Worm (Caenorhabditis elegans) whole organism, mixed stage, embryonic: ENCODE data around the gene lgc-39.

ENCODE experiments used
- M03D4.4 ChIP-seq: sonication (generic microtip); optimal IDR thresholded peaks from 2 replicates; lab custom pipeline; 2017; ENCODE audit warnings: mild to moderate bottlenecking, missing genetic modification characterization, missing compliant biosample characterization
- bed-3 ChIP-seq: fragments of 200-800 bp; sonication (Bioruptor generic); optimal IDR thresholded peaks from 3 replicates; lab custom pipeline; 2018; ENCODE audit warnings: mild to moderate bottlenecking, missing genetic modification characterization, moderate library complexity, missing compliant biosample characterization
- blmp-1 ChIP-seq: fragments of 150-350 bp; optimal IDR thresholded peaks from 2 replicates; lab custom pipeline; 2014; ENCODE audit warnings: missing biosample characterization, missing genetic modification characterization
- ceh-39 ChIP-seq: fragments of 150-350 bp; optimal IDR thresholded peaks from 2 replicates; lab custom pipeline; 2014; ENCODE audit warnings: missing biosample characterization, missing genetic modification characterization
- ceh-43 ChIP-seq: fragments of 200-800 bp; sonication (Bioruptor generic); optimal IDR thresholded peaks from 2 replicates; lab custom pipeline; 2018; ENCODE audit warnings: mild to moderate bottlenecking, missing genetic modification characterization, moderate library complexity, missing compliant biosample characterization
- ceh-83 ChIP-seq: fragments of 200-800 bp; sonication (Bioruptor generic); optimal IDR thresholded peaks from 2 replicates; lab custom pipeline; 2018; ENCODE audit warnings: mild to moderate bottlenecking, missing genetic modification characterization, missing compliant biosample characterization
- ces-1 ChIP-seq: fragments of 150-350 bp; optimal IDR thresholded peaks from 2 replicates; lab custom pipeline; 2014; ENCODE audit warnings: missing biosample characterization, missing genetic modification reagents, missing genetic modification characterization
- cnd-1 ChIP-seq: fragments of 200-800 bp; sonication (Bioruptor generic); optimal IDR thresholded peaks from 2 replicates; lab custom pipeline; 2018; ENCODE audit warnings: mild to moderate bottlenecking, missing genetic modification characterization, missing compliant biosample characterization
- drap-1 ChIP-seq: fragments of 200-800 bp; sonication (Bioruptor generic); optimal IDR thresholded peaks from 3 replicates; lab custom pipeline; 2018; ENCODE audit warnings: mild to moderate bottlenecking, missing genetic modification characterization, missing compliant biosample characterization
- elt-1 ChIP-seq: sonication (generic microtip); optimal IDR thresholded peaks from 2 replicates; lab custom pipeline; 2017; ENCODE audit warnings: missing genetic modification characterization, mild to moderate bottlenecking, missing compliant biosample characterization, antibody characterized with exemption, moderate library complexity, borderline replicate concordance; ENCODE audit not compliant: insufficient read depth
- elt-3 ChIP-seq: fragments of 150-350 bp; optimal IDR thresholded peaks from 2 replicates; lab custom pipeline; 2014; ENCODE audit warnings: missing biosample characterization, missing genetic modification characterization
- flh-1 ChIP-seq: fragments of 200-800 bp; sonication (Bioruptor generic); optimal IDR thresholded peaks from 2 replicates; lab custom pipeline; 2018; ENCODE audit warnings: mild to moderate bottlenecking, missing genetic modification characterization, moderate library complexity, missing compliant biosample characterization
- hlh-1 ChIP-seq: fragments of 150-350 bp; optimal IDR thresholded peaks from 2 replicates; lab custom pipeline; 2014; ENCODE audit warnings: missing biosample characterization, missing genetic modification reagents, missing genetic modification characterization
- lin-13 ChIP-seq: fragments of 150-350 bp; optimal IDR thresholded peaks from 2 replicates; lab custom pipeline; 2014; ENCODE audit warnings: missing biosample characterization, missing genetic modification characterization
- lin-32 ChIP-seq: fragments of 200-800 bp; sonication (Bioruptor generic); optimal IDR thresholded peaks from 2 replicates; lab custom pipeline; 2018; ENCODE audit warnings: mild to moderate bottlenecking, missing genetic modification characterization, missing compliant biosample characterization
- lsy-2 ChIP-seq: fragments of 150-350 bp; optimal IDR thresholded peaks from 2 replicates; lab custom pipeline; 2014; ENCODE audit warnings: missing biosample characterization, missing genetic modification characterization
- mep-1 ChIP-seq: fragments of 150-350 bp; optimal IDR thresholded peaks from 2 replicates; lab custom pipeline; 2017; ENCODE audit warnings: missing biosample characterization, missing genetic modification reagents, missing genetic modification characterization, inconsistent platforms
- mls-2 ChIP-seq: sonication (generic microtip); optimal IDR thresholded peaks from 2 replicates; lab custom pipeline; 2016; ENCODE audit warnings: mild to moderate bottlenecking, missing genetic modification characterization, moderate library complexity, missing compliant biosample characterization
- nhr-12 ChIP-seq: fragments of 150-350 bp; optimal IDR thresholded peaks from 2 replicates; lab custom pipeline; 2014; ENCODE audit warnings: missing biosample characterization, missing genetic modification characterization
- nhr-2 ChIP-seq: fragments of 150-350 bp; optimal IDR thresholded peaks from 2 replicates; lab custom pipeline; 2014; ENCODE audit warnings: missing biosample characterization, missing genetic modification characterization
- nhr-237 ChIP-seq: fragments of 150-350 bp; optimal IDR thresholded peaks from 2 replicates; lab custom pipeline; 2014; ENCODE audit warnings: missing biosample characterization, missing genetic modification characterization
- nhr-28 ChIP-seq: fragments of 150-350 bp; optimal IDR thresholded peaks from 2 replicates; lab custom pipeline; 2014; ENCODE audit warnings: missing biosample characterization, missing genetic modification characterization
- pha-4 ChIP-seq: fragments of 150-350 bp; optimal IDR thresholded peaks from 2 replicates; lab custom pipeline; 2018; ENCODE audit warnings: missing biosample characterization, missing genetic modification reagents, missing genetic modification characterization
- sem-2 ChIP-seq: fragments of 200-800 bp; sonication (Bioruptor generic); optimal IDR thresholded peaks from 2 replicates; lab custom pipeline; 2018; ENCODE audit warnings: mild to moderate bottlenecking, missing genetic modification characterization, missing compliant biosample characterization
- sptf-1 ChIP-seq: sonication (generic microtip); optimal IDR thresholded peaks from 2 replicates; lab custom pipeline; 2017; ENCODE audit warnings: mild to moderate bottlenecking, missing genetic modification characterization, moderate library complexity, missing compliant biosample characterization
- tbx-8 ChIP-seq: fragments of 200-800 bp; sonication (Bioruptor generic); optimal IDR thresholded peaks from 2 replicates; lab custom pipeline; 2018; ENCODE audit warnings: mild to moderate bottlenecking, missing genetic modification characterization, moderate library complexity, missing compliant biosample characterization
- unc-120 ChIP-seq: sonication (generic microtip); optimal IDR thresholded peaks from 2 replicates; lab custom pipeline; 2017; ENCODE audit warnings: missing genetic modification characterization, missing compliant biosample characterization; ENCODE audit not compliant: poor library complexity, severe bottlenecking
- unc-39 ChIP-seq: fragments of 150-350 bp; optimal IDR thresholded peaks from 2 replicates; lab custom pipeline; 2014; ENCODE audit warnings: missing biosample characterization, missing genetic modification characterization
- unc-62 ChIP-seq: fragments of 150-350 bp; optimal IDR thresholded peaks from 2 replicates; lab custom pipeline; 2014; ENCODE audit warnings: missing biosample characterization, missing genetic modification reagents, missing genetic modification characterization
- zip-8 ChIP-seq: fragments of 150-350 bp; optimal IDR thresholded peaks from 2 replicates; lab custom pipeline; 2014; ENCODE audit warnings: missing biosample characterization, missing genetic modification characterization
- ztf-11 ChIP-seq: fragments of 150-350 bp; optimal IDR thresholded peaks from 2 replicates; lab custom pipeline; 2014; ENCODE audit warnings: missing biosample characterization, missing genetic modification characterization

lgc-39 gene

ce11 chrV:7186599-7186998 is 11.3 kb downstream of the lgc-39 start:
- TF ChIP-seq sptf-1 (no peak), unc-62 (GFP tag; lab: Kevin White, UChicago) (no peak), nhr-12 (tag; lab: Kevin White, UChicago) (no peak), M03D4.4 (tag; lab: Kevin White, UChicago) (no peak), lsy-2 (tag; lab: Kevin White, UChicago) (no peak)

ce11 chrV:7187295-7187694 is 12.0 kb downstream of the lgc-39 start:
- no peak for TF ChIP-seq lsy-2 (tag; lab: Kevin White, UChicago)
- TF ChIP-seq nhr-12 (tag; lab: Kevin White, UChicago) = no peak
- TF ChIP-seq, all 35 proteins: peak for 0

- TF ChIP-seq flh-1 (GFP tag; lab: Kevin White, UChicago) (no peak), pha-4 (no peak), ztf-11 (tag; lab: Kevin White, UChicago) (no peak), nhr-237 (tag; lab: Kevin White, UChicago) (no peak), sptf-1 (no peak), ces-1 (GFP tag; lab: Kevin White, UChicago) (no peak), unc-39 (no peak), nhr-2 (tag; lab: Kevin White, UChicago) (no peak)
Observed at ce11 chrV:7193562-7193961, 18.3 kb downstream of the lgc-39 start, which contains the start of gene F09G2.8. Gene F09G2.8 (minus strand): TSS chrV:7193662.

ce11 chrV:7194818-7195217 is 19.5 kb downstream of the lgc-39 start:
- no peak for TF ChIP-seq ces-1 (GFP tag; lab: Kevin White, UChicago)
- no peak for TF ChIP-seq ceh-83 (GFP tag; lab: Kevin White, UChicago)
- no peak for TF ChIP-seq ceh-39
- no peak for TF ChIP-seq ceh-43 (GFP tag; lab: Kevin White, UChicago)
- TF ChIP-seq tbx-8 (GFP tag; lab: Kevin White, UChicago) = no peak
- TF ChIP-seq nhr-28 (tag; lab: Kevin White, UChicago) = no peak
- TF ChIP-seq nhr-12 (tag; lab: Kevin White, UChicago) = no peak
- TF ChIP-seq blmp-1 (tag; lab: Kevin White, UChicago) = no peak
- no peak for TF ChIP-seq drap-1 (GFP tag; lab: Kevin White, UChicago)
- TF ChIP-seq zip-8 = no peak
- TF ChIP-seq elt-3 (tag; lab: Kevin White, UChicago) = no peak
- TF ChIP-seq unc-39 = no peak
- no peak for TF ChIP-seq mep-1 (tag; lab: Kevin White, UChicago)
- no peak for TF ChIP-seq nhr-2 (tag; lab: Kevin White, UChicago)
- TF ChIP-seq lsy-2 (tag; lab: Kevin White, UChicago) = no peak
- no peak for TF ChIP-seq bed-3 (GFP tag; lab: Kevin White, UChicago)
- TF ChIP-seq lin-32 (GFP tag; lab: Kevin White, UChicago) = no peak
- no peak for TF ChIP-seq nhr-237 (tag; lab: Kevin White, UChicago)

- TF ChIP-seq sem-2 (GFP tag; lab: Kevin White, UChicago) = no peak
- no peak for TF ChIP-seq blmp-1 (tag; lab: Kevin White, UChicago)
- no peak for TF ChIP-seq ztf-11 (tag; lab: Kevin White, UChicago)
- TF ChIP-seq nhr-237 (tag; lab: Kevin White, UChicago) = no peak
- TF ChIP-seq lin-13 (tag; lab: Kevin White, UChicago) = no peak
Observed at ce11 chrV:7196037-7196436, 20.7 kb downstream of the lgc-39 start, which contains the start of gene attf-2. Gene attf-2 (minus strand): TSS chrV:7196137.

- TF ChIP-seq ceh-83 (GFP tag; lab: Kevin White, UChicago) (peak; percentile 46), hlh-1 (tag; lab: Kevin White, UChicago) (no peak), M03D4.4 (tag; lab: Kevin White, UChicago) (peak; percentile 20), pha-4 (peak; percentile 96), sptf-1 (no peak), ceh-39 (peak; percentile 93), ces-1 (GFP tag; lab: Kevin White, UChicago) (peak; percentile 76), elt-1 (tag; lab: Kevin White, UChicago) (peak; percentile 38), nhr-237 (tag; lab: Kevin White, UChicago) (peak; percentile 87), unc-62 (GFP tag; lab: Kevin White, UChicago) (no peak), lsy-2 (tag; lab: Kevin White, UChicago) (peak; percentile 73), sem-2 (GFP tag; lab: Kevin White, UChicago) (no peak), cnd-1 (tag; lab: Kevin White, UChicago) (peak; percentile 28), unc-39 (peak; percentile 29), mep-1 (tag; lab: Kevin White, UChicago) (peak; percentile 95), unc-120 (peak; percentile 79), mls-2 (tag; lab: Kevin White, UChicago) (peak; percentile 21), lin-32 (GFP tag; lab: Kevin White, UChicago) (no peak), lin-13 (tag; lab: Kevin White, UChicago) (peak; percentile 97), drap-1 (GFP tag; lab: Kevin White, UChicago) (peak; percentile 24), ztf-11 (tag; lab: Kevin White, UChicago) (peak; percentile 63), nhr-2 (tag; lab: Kevin White, UChicago) (peak; percentile 30)
- TF ChIP-seq, all 35 proteins: peak for 17
Observed at ce11 chrV:7196498-7196966, 21.2 kb downstream of the lgc-39 start, which contains the start of gene F09G2.2. Gene F09G2.2 (plus strand): TSS chrV:7196916.
